Worm (Caenorhabditis elegans): ENCODE data around the gene R11F4.2.

DNA sequence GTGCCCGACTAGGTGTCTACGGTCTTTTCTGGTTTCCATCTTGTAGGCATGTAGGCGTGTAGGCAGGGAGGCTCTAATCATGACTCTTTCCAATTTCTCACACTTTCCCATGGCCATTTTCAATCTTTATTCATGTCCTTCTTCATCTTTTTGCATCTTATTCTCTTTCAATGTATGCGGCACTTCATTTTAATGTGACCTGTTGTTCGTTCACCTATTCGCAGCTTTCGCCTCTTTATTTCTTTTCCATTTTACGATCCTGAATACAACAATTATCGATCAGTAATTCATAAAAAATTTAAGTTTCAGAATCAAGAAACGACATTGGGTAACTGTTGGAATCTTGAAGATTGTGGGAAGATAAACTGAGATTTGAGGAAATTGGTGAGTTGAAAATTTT, 17.6 kb downstream of the R11F4.2 start, which contains the start of gene rhgf-2:
- no peak for TF ChIP-seq F13C5.2 (tag; optimal IDR thresholded peaks at IDR 0.05)
- TF ChIP-seq flt-1 (GFP tag; IDR thresholded peaks at IDR 0.05) = no peak
- no peak for TF ChIP-seq ama-1 (optimal IDR thresholded peaks at IDR 0.05)
- TF ChIP-seq tra-4 (tag; optimal IDR thresholded peaks at IDR 0.05) = no peak
- TF ChIP-seq scrt-1 (GFP tag; IDR thresholded peaks at IDR 0.05) = no peak
